Worm (Caenorhabditis elegans) whole organism, L4 larva: ENCODE results near the gene cey-4.

Experiments used
- F10B5.3 ChIP-seq: sonication (generic microtip); optimal IDR thresholded peaks from 2 replicates; lab custom pipeline; 2016; ENCODE audit warnings: mild to moderate bottlenecking, missing genetic modification characterization, missing compliant biosample characterization
- R02D3.7 ChIP-seq: fragments of 150-350 bp; sonication (generic microtip); optimal IDR thresholded peaks from 3 replicates; lab custom pipeline; 2014; ENCODE audit warnings: missing biosample characterization, missing genetic modification characterization
- Y105C5A.15 ChIP-seq: fragments of 200-800 bp; sonication (Bioruptor generic); IDR thresholded peaks from 2 replicates; pipeline ENCODE4 v1.3.6; 2022; ENCODE audit warnings: missing genetic modification characterization, missing compliant biosample characterization
- Y48G9A.11 ChIP-seq: fragments of 200-800 bp; sonication (Bioruptor generic); IDR thresholded peaks from 2 replicates; pipeline ENCODE4 v1.3.6; 2022; ENCODE audit warnings: missing genetic modification reagents, missing genetic modification characterization, missing compliant biosample characterization
- ZK546.5 ChIP-seq, 2 experiments: sonication (generic microtip); optimal IDR thresholded peaks; 2 replicates each; lab custom pipeline; 2017; ENCODE audit warnings: missing biosample characterization in 2 of 2, missing genetic modification characterization in 2 of 2
- aly-2 ChIP-seq: sonication (generic microtip); optimal IDR thresholded peaks from 2 replicates; lab custom pipeline; 2018; ENCODE audit warnings: missing biosample characterization, missing genetic modification characterization
- ama-1 ChIP-seq: fragments of 150-350 bp; optimal IDR thresholded peaks from 2 replicates; lab custom pipeline; 2014; ENCODE audit warnings: inconsistent platforms, mixed read lengths
- arid-1 ChIP-seq: fragments of 200-800 bp; sonication (Bioruptor generic); conservative IDR thresholded peaks from 2 replicates; pipeline ENCODE4 v1.3.6; 2022; ENCODE audit warnings: missing genetic modification reagents, missing genetic modification characterization, missing compliant biosample characterization
- attf-4 ChIP-seq: sonication (generic microtip); optimal IDR thresholded peaks from 3 replicates; lab custom pipeline; 2017; ENCODE audit warnings: missing biosample characterization, missing genetic modification characterization
- ceh-20 ChIP-seq: fragments of 200-800 bp; sonication (Bioruptor generic); IDR thresholded peaks from 2 replicates; pipeline ENCODE4 v1.3.6; 2022; ENCODE audit warnings: missing genetic modification reagents, missing genetic modification characterization, missing compliant biosample characterization
- ceh-28 ChIP-seq: fragments of 150-350 bp; optimal IDR thresholded peaks from 2 replicates; lab custom pipeline; 2014; ENCODE audit warnings: missing biosample characterization, missing genetic modification reagents, missing genetic modification characterization
- ceh-44 ChIP-seq: fragments of 200-800 bp; sonication (Bioruptor generic); IDR thresholded peaks from 2 replicates; pipeline ENCODE4 v1.3.6; 2022; ENCODE audit warnings: missing genetic modification reagents, missing genetic modification characterization, missing compliant biosample characterization
- ceh-62 ChIP-seq: sonication (generic microtip); optimal IDR thresholded peaks from 2 replicates; lab custom pipeline; 2017; ENCODE audit warnings: missing biosample characterization, missing genetic modification characterization
- cey-2 ChIP-seq: sonication (generic microtip); optimal IDR thresholded peaks from 3 replicates; lab custom pipeline; 2017; ENCODE audit warnings: missing genetic modification characterization, mild to moderate bottlenecking, missing compliant biosample characterization, antibody characterized with exemption, borderline replicate concordance; ENCODE audit not compliant: insufficient read depth
- ctbp-1 ChIP-seq: fragments of 200-800 bp; sonication (Bioruptor generic); IDR thresholded peaks from 2 replicates; pipeline ENCODE4 v1.3.6; 2022; ENCODE audit warnings: missing genetic modification reagents, missing genetic modification characterization, missing compliant biosample characterization
- dmd-6 ChIP-seq: fragments of 200-800 bp; sonication (Bioruptor generic); IDR thresholded peaks from 2 replicates; pipeline ENCODE4 v1.3.6; 2022; ENCODE audit warnings: missing genetic modification reagents, missing genetic modification characterization, missing compliant biosample characterization
- dmd-9 ChIP-seq: fragments of 200-800 bp; sonication (Bioruptor generic); IDR thresholded peaks from 2 replicates; pipeline ENCODE4 v1.3.6; 2022; ENCODE audit warnings: missing genetic modification reagents, missing genetic modification characterization, missing compliant biosample characterization
- dpl-1 ChIP-seq: fragments of 150-350 bp; optimal IDR thresholded peaks from 2 replicates; lab custom pipeline; 2014; ENCODE audit warnings: missing biosample characterization, missing genetic modification reagents, missing genetic modification characterization
- duxl-1 ChIP-seq: sonication (generic microtip); optimal IDR thresholded peaks from 2 replicates; lab custom pipeline; 2016; ENCODE audit warnings: mild to moderate bottlenecking, missing genetic modification characterization, moderate library complexity, missing compliant biosample characterization; ENCODE audit not compliant: poor library complexity
- dve-1 ChIP-seq: sonication (generic microtip); optimal IDR thresholded peaks from 2 replicates; lab custom pipeline; 2017; ENCODE audit warnings: antibody characterized with exemption, mild to moderate bottlenecking, missing genetic modification characterization, missing compliant biosample characterization; ENCODE audit not compliant: insufficient read depth
- egl-43 ChIP-seq: fragments of 200-800 bp; sonication (Bioruptor generic); IDR thresholded peaks from 2 replicates; pipeline ENCODE4 v1.3.6; 2022; ENCODE audit warnings: missing genetic modification reagents, missing genetic modification characterization, missing compliant biosample characterization
- hif-1 ChIP-seq, 2 experiments: sonication (generic microtip); optimal IDR thresholded peaks; 2 replicates each; lab custom pipeline; 2016 to 2017; ENCODE audit warnings: missing compliant biosample characterization in 2 of 2, missing genetic modification characterization in 2 of 2, missing genetic modification reagents in 2 of 2, missing genotype in 2 of 2, mild to moderate bottlenecking in 1 of 2
- hlh-11 ChIP-seq: fragments of 200-800 bp; sonication (Bioruptor generic); optimal IDR thresholded peaks from 2 replicates; lab custom pipeline; 2018; ENCODE audit warnings: mild to moderate bottlenecking, missing genetic modification characterization, missing compliant biosample characterization
- hlh-30 ChIP-seq: sonication (generic microtip); optimal IDR thresholded peaks from 2 replicates; lab custom pipeline; 2017; ENCODE audit warnings: antibody characterized with exemption, mild to moderate bottlenecking, missing genetic modification characterization, missing compliant biosample characterization; ENCODE audit not compliant: insufficient read depth
- hmg-1.1 ChIP-seq: fragments of 200-800 bp; sonication (Bioruptor generic); IDR thresholded peaks from 2 replicates; pipeline ENCODE4 v1.3.6; 2022; ENCODE audit warnings: missing genetic modification reagents, missing genetic modification characterization, missing compliant biosample characterization
- lim-7 ChIP-seq: fragments of 200-800 bp; sonication (Bioruptor generic); IDR thresholded peaks from 2 replicates; pipeline ENCODE4 v1.3.6; 2022; ENCODE audit warnings: missing genetic modification characterization, missing compliant biosample characterization
- lin-29 ChIP-seq: fragments of 200-800 bp; sonication (Bioruptor generic); IDR thresholded peaks from 2 replicates; pipeline ENCODE4 v1.3.6; 2022; ENCODE audit warnings: missing genetic modification reagents, missing genetic modification characterization, missing compliant biosample characterization
- lin-38 ChIP-seq: fragments of 200-800 bp; sonication (Bioruptor generic); IDR thresholded peaks from 2 replicates; pipeline ENCODE4 v1.3.6; 2022; ENCODE audit warnings: missing genetic modification reagents, missing genetic modification characterization, missing compliant biosample characterization
- lin-39 ChIP-seq: fragments of 150-350 bp; optimal IDR thresholded peaks from 2 replicates; lab custom pipeline; 2014; ENCODE audit warnings: missing biosample characterization, missing genetic modification reagents, missing genetic modification characterization
- madf-9 ChIP-seq: fragments of 200-800 bp; sonication (Bioruptor generic); conservative IDR thresholded peaks from 2 replicates; pipeline ENCODE4 v1.3.6; 2022; ENCODE audit warnings: missing genetic modification reagents, missing genetic modification characterization, missing compliant biosample characterization
- nhr-25 ChIP-seq: sonication (generic microtip); optimal IDR thresholded peaks from 2 replicates; lab custom pipeline; 2017; ENCODE audit warnings: missing genetic modification characterization, mild to moderate bottlenecking, missing compliant biosample characterization, antibody characterized with exemption, moderate library complexity, borderline replicate concordance; ENCODE audit not compliant: insufficient read depth
- nhr-41 ChIP-seq: fragments of 200-800 bp; sonication (Bioruptor generic); IDR thresholded peaks from 2 replicates; pipeline ENCODE4 v1.3.6; 2022; ENCODE audit warnings: missing genetic modification reagents, missing genetic modification characterization, missing compliant biosample characterization
- nhr-76 ChIP-seq: fragments of 150-350 bp; optimal IDR thresholded peaks from 2 replicates; lab custom pipeline; 2014; ENCODE audit warnings: missing biosample characterization, missing genetic modification characterization
- pha-4 ChIP-seq, 2 experiments: fragments of 150-350 bp in 1 of 2; fragments of 200-800 bp in 1 of 2; sonication (Bioruptor generic) in 1 of 2; IDR thresholded peaks in 1 of 2; optimal IDR thresholded peaks in 1 of 2; 2 replicates each; pipeline versions ENCODE4 v1.3.6 to Lab custom; 2014 to 2022; ENCODE audit warnings: missing genetic modification characterization in 2 of 2, missing genetic modification reagents in 2 of 2, missing biosample characterization in 1 of 2, missing compliant biosample characterization in 1 of 2
- pqm-1 ChIP-seq: sonication (generic microtip); optimal IDR thresholded peaks from 2 replicates; lab custom pipeline; 2017; ENCODE audit warnings: missing biosample characterization, missing genetic modification characterization
- rbr-2 ChIP-seq: sonication (generic microtip); optimal IDR thresholded peaks from 2 replicates; lab custom pipeline; 2016; ENCODE audit warnings: missing genotype, missing genetic modification characterization, missing compliant biosample characterization
- saeg-2 ChIP-seq: fragments of 200-800 bp; sonication (Bioruptor generic); IDR thresholded peaks from 2 replicates; pipeline ENCODE4 v1.3.6; 2022; ENCODE audit warnings: missing genetic modification reagents, missing genetic modification characterization, missing compliant biosample characterization
- sdz-12 ChIP-seq: fragments of 200-800 bp; sonication (Bioruptor generic); optimal IDR thresholded peaks from 2 replicates; lab custom pipeline; 2018; ENCODE audit warnings: mild to moderate bottlenecking, missing genetic modification characterization, missing compliant biosample characterization
- set-16 ChIP-seq: fragments of 200-800 bp; sonication (Bioruptor generic); IDR thresholded peaks from 2 replicates; pipeline ENCODE4 v1.3.6; 2022; ENCODE audit warnings: missing genetic modification reagents, missing genetic modification characterization, missing compliant biosample characterization
- skn-1 ChIP-seq: fragments of 150-350 bp; optimal IDR thresholded peaks from 2 replicates; lab custom pipeline; 2014; ENCODE audit warnings: missing biosample characterization, missing genetic modification characterization
- snpc-1.2 ChIP-seq: fragments of 200-800 bp; sonication (Bioruptor generic); IDR thresholded peaks from 2 replicates; pipeline ENCODE4 v1.3.6; 2022; ENCODE audit warnings: missing genetic modification reagents, missing genetic modification characterization, missing compliant biosample characterization
- spr-1 ChIP-seq: sonication (generic microtip); optimal IDR thresholded peaks from 2 replicates; lab custom pipeline; 2016; ENCODE audit warnings: mild to moderate bottlenecking, missing genetic modification characterization, missing compliant biosample characterization
- tag-97 ChIP-seq: fragments of 200-800 bp; sonication (Bioruptor generic); IDR thresholded peaks from 2 replicates; pipeline ENCODE4 v1.3.6; 2022; ENCODE audit warnings: missing genetic modification characterization, missing compliant biosample characterization
- unc-62 ChIP-seq, 3 experiments: fragments of 150-350 bp in 1 of 3; sonication (generic microtip); optimal IDR thresholded peaks in 2 of 3; peaks in 1 of 3; 1 replicate in 1 of 3; 2 replicates in 2 of 3; lab custom pipeline; 2014 to 2017; ENCODE audit warnings: missing biosample characterization in 3 of 3, missing genetic modification characterization in 3 of 3, missing genetic modification reagents in 3 of 3, missing genotype in 1 of 3
- vab-7 ChIP-seq: fragments of 200-800 bp; sonication (Bioruptor generic); IDR thresholded peaks from 2 replicates; pipeline ENCODE4 v1.3.6; 2022; ENCODE audit warnings: missing genetic modification reagents, missing genetic modification characterization, missing compliant biosample characterization
- zfp-2 ChIP-seq: sonication (generic microtip); optimal IDR thresholded peaks from 2 replicates; lab custom pipeline; 2016; ENCODE audit warnings: mild to moderate bottlenecking, missing genetic modification characterization, missing compliant biosample characterization
- zfp-3 ChIP-seq: fragments of 200-800 bp; sonication (Bioruptor generic); conservative IDR thresholded peaks from 2 replicates; pipeline ENCODE4 v1.3.6; 2022; ENCODE audit warnings: missing genetic modification reagents, missing genetic modification characterization, missing compliant biosample characterization
- zip-11 ChIP-seq: fragments of 200-800 bp; sonication (Bioruptor generic); IDR thresholded peaks from 2 replicates; pipeline ENCODE4 v1.3.6; 2022; ENCODE audit warnings: missing genetic modification characterization, missing compliant biosample characterization
- zip-2 ChIP-seq: fragments of 150-350 bp; optimal IDR thresholded peaks from 2 replicates; lab custom pipeline; 2014; ENCODE audit warnings: missing biosample characterization, missing genetic modification characterization

Gene cey-4

ce11 chrIII:10848858-10849257 lies 19.6 kb downstream of the cey-4 start, which contains the start of the genes fbxb-85 and hex-3 (continued):
- no peak; the same call in 1 of the 2 replicates for TF ChIP-seq dmd-9 (GFP tag; lab: Robert Waterston, UW)
- TF ChIP-seq pha-4 (GFP tag; IDR thresholded peaks at IDR 0.05; lab: Robert Waterston, UW) = peak; percentile 83
- no peak for TF ChIP-seq pha-4 (tag; optimal IDR thresholded peaks at IDR 0.05; lab: Kevin White, UChicago)
- no peak for TF ChIP-seq R02D3.7 (tag; lab: Kevin White, UChicago)
- TF ChIP-seq zfp-3 (GFP tag; lab: Robert Waterston, UW) = peak; percentile 84
- TF ChIP-seq zfp-2 (tag; lab: Kevin White, UChicago) = no peak
- peak; percentile 60 to 75 for TF ChIP-seq hif-1 (tag; optimal IDR thresholded peaks at IDR 0.05; lab: Kevin White, UChicago)
- TF ChIP-seq ama-1 = peak; percentile 48
- TF ChIP-seq set-16 (GFP tag; lab: Robert Waterston, UW) = peak; percentile 26; the same call in 1 of the 2 replicates
- peak; percentile 89 for TF ChIP-seq duxl-1 (tag; lab: Kevin White, UChicago)
- TF ChIP-seq ceh-44 (GFP tag; lab: Robert Waterston, UW) = peak; percentile 66; the same call in 1 of the 2 replicates
- peak; percentile 92 for TF ChIP-seq ceh-20 (GFP tag; lab: Robert Waterston, UW)
- peak; percentile 68 for TF ChIP-seq zip-2 (tag; lab: Kevin White, UChicago)
- peak; percentile 92 for TF ChIP-seq arid-1 (GFP tag; lab: Robert Waterston, UW)
- no peak for TF ChIP-seq nhr-76
- TF ChIP-seq dmd-6 (GFP tag; lab: Robert Waterston, UW) = peak; percentile 84
- peak; percentile 94 for TF ChIP-seq rbr-2
- peak; percentile 37; the same call in 1 of the 2 replicates for TF ChIP-seq madf-9
- TF ChIP-seq lin-38 (GFP tag; lab: Robert Waterston, UW) = peak; percentile 93
- peak; percentile 98 for TF ChIP-seq dve-1
- TF ChIP-seq spr-1 (tag; lab: Kevin White, UChicago) = peak; percentile 92
- TF ChIP-seq hmg-1.1 (GFP tag; lab: Robert Waterston, UW) = peak; percentile 94
- no peak for TF ChIP-seq nhr-41 (GFP tag; lab: Robert Waterston, UW)
- no peak for TF ChIP-seq Y105C5A.15 (GFP tag; lab: Robert Waterston, UW)
- no peak for TF ChIP-seq pqm-1 (tag; lab: Kevin White, UChicago)
- no peak for TF ChIP-seq ZK546.5 (tag; optimal IDR thresholded peaks at IDR 0.05; lab: Kevin White, UChicago)
- peak; percentile 81; the same call in 1 of the 2 replicates for TF ChIP-seq egl-43 (GFP tag; lab: Robert Waterston, UW)
- TF ChIP-seq tag-97 (GFP tag; lab: Robert Waterston, UW) = no peak
- TF ChIP-seq F10B5.3 = peak; percentile 89
- peak; percentile 94 for TF ChIP-seq dpl-1 (GFP tag; lab: Kevin White, UChicago)
- TF ChIP-seq snpc-1.2 (GFP tag; lab: Robert Waterston, UW) = peak; percentile 77
- no peak for TF ChIP-seq skn-1 (tag; lab: Kevin White, UChicago)
- no peak for TF ChIP-seq aly-2
- no peak for TF ChIP-seq Y48G9A.11 (GFP tag; lab: Robert Waterston, UW)
- no peak for TF ChIP-seq ceh-62 (tag; lab: Kevin White, UChicago)
- peak; percentile 91 for TF ChIP-seq hlh-11
- TF ChIP-seq zip-11 (GFP tag; lab: Robert Waterston, UW) = no peak

DNA sequence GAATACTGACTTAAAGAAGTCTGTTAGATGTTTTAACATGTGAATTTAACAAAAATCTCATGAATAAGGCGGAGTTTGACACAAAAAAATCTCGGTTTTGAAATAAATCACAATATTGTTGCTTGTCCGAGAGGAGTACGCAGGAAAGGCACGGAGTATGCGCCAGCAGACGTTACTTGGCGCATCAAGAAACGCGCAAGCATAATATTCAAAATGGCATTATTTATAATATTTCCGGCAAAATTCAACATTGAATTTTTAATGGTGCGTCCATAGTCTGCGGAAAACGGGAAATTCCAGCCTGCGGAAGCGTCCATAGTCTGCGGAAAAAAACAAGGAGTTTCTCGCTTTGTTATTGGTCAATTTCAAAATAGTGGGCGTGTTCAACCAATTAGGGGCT lies 23.6 kb downstream of the cey-4 start, which contains the start of gene pde-12:
Gene pde-12 (minus strand): TSS at position 148 of the 400 bp plus-strand sequence.
- TF ChIP-seq lim-7 (no peak), vab-7 (no peak), egl-43 (GFP tag; lab: Robert Waterston, UW) (no peak), cey-2 (no peak), snpc-1.2 (GFP tag; lab: Robert Waterston, UW) (no peak), nhr-76 (no peak), lin-29 (GFP tag; lab: Robert Waterston, UW) (0 out of 2 replicates have a peak, but pooled peaks have one; percentile 34), sdz-12 (no peak), hlh-30 (peak; percentile 61), lin-39 (tag; lab: Kevin White, UChicago) (no peak), ceh-28 (no peak), saeg-2 (GFP tag; lab: Robert Waterston, UW) (0 out of 2 replicates have a peak, but pooled peaks have one; percentile 54), nhr-25 (no peak), attf-4 (no peak), ctbp-1 (peak; percentile 61), unc-62 (GFP tag; optimal IDR thresholded peaks at IDR 0.05 in 1 of 2; lab: Kevin White, UChicago) (peak in 1 of 2 experiments; percentile 81), unc-62 (tag; optimal IDR thresholded peaks at IDR 0.05; lab: Kevin White, UChicago) (no peak), Y48G9A.11 (GFP tag; lab: Robert Waterston, UW) (no peak)
